Worm (Caenorhabditis elegans) whole organism, young adult: ENCODE measurements around the gene C06E4.2.

Experiments
- B0261.1 ChIP-seq: sonication (generic microtip); optimal IDR thresholded peaks from 2 replicates; lab custom pipeline; 2016; ENCODE audit warnings: mild to moderate bottlenecking, missing genetic modification characterization, moderate library complexity, missing compliant biosample characterization
- F22D6.2 ChIP-seq: sonication (generic microtip); optimal IDR thresholded peaks from 2 replicates; lab custom pipeline; 2016; ENCODE audit warnings: mild to moderate bottlenecking, missing genetic modification characterization, missing compliant biosample characterization
- F23B12.7 ChIP-seq: sonication (generic microtip); optimal IDR thresholded peaks from 2 replicates; lab custom pipeline; 2017; ENCODE audit warnings: missing genetic modification characterization, mild to moderate bottlenecking, missing compliant biosample characterization, antibody characterized with exemption, moderate library complexity; ENCODE audit not compliant: insufficient read depth
- F55B11.4 ChIP-seq: sonication (generic microtip); optimal IDR thresholded peaks from 2 replicates; lab custom pipeline; 2016; ENCODE audit warnings: missing compliant biosample characterization, missing genetic modification characterization, borderline replicate concordance; ENCODE audit not compliant: insufficient read depth
- Y56A3A.18 ChIP-seq: fragments of 200-800 bp; sonication (Bioruptor generic); IDR thresholded peaks from 2 replicates; pipeline ENCODE4 v1.3.6; 2022; ENCODE audit warnings: missing genetic modification reagents, missing genetic modification characterization, missing compliant biosample characterization
- Y79H2A.3 ChIP-seq: fragments of 200-800 bp; sonication (Bioruptor generic); conservative IDR thresholded peaks from 2 replicates; pipeline ENCODE4 v1.3.6; 2022; ENCODE audit warnings: missing genetic modification reagents, missing genetic modification characterization, missing compliant biosample characterization
- Y95B8A.8 ChIP-seq: fragments of 200-800 bp; sonication (Bioruptor generic); IDR thresholded peaks from 2 replicates; pipeline ENCODE4 v1.3.6; 2022; ENCODE audit warnings: missing genetic modification reagents, missing genetic modification characterization, missing compliant biosample characterization
- aptf-3 ChIP-seq: fragments of 200-800 bp; sonication (Bioruptor generic); IDR thresholded peaks from 2 replicates; pipeline ENCODE4 v1.3.6; 2022; ENCODE audit warnings: missing genetic modification characterization, missing compliant biosample characterization
- attf-6 ChIP-seq: fragments of 200-800 bp; sonication (Bioruptor generic); IDR thresholded peaks from 2 replicates; pipeline ENCODE4 v1.3.6; 2022; ENCODE audit warnings: missing genetic modification reagents, missing genetic modification characterization, missing compliant biosample characterization
- ceh-100 ChIP-seq: fragments of 200-800 bp; sonication (Bioruptor generic); IDR thresholded peaks from 2 replicates; pipeline ENCODE4 v1.3.6; 2022; ENCODE audit warnings: missing genetic modification reagents, missing genetic modification characterization, missing compliant biosample characterization
- ceh-58 ChIP-seq: fragments of 200-800 bp; sonication (Bioruptor generic); IDR thresholded peaks from 2 replicates; pipeline ENCODE4 v1.3.6; 2022; ENCODE audit warnings: missing genetic modification characterization, missing compliant biosample characterization
- ceh-79 ChIP-seq: sonication (generic microtip); optimal IDR thresholded peaks from 2 replicates; lab custom pipeline; 2017; ENCODE audit warnings: mild to moderate bottlenecking, missing genetic modification characterization, missing compliant biosample characterization
- ceh-91 ChIP-seq: fragments of 200-800 bp; sonication (Bioruptor generic); IDR thresholded peaks from 2 replicates; pipeline ENCODE4 v1.3.6; 2022; ENCODE audit warnings: missing genetic modification reagents, missing genetic modification characterization, missing compliant biosample characterization
- die-1 ChIP-seq: sonication (generic microtip); optimal IDR thresholded peaks from 2 replicates; lab custom pipeline; 2016; ENCODE audit warnings: missing genotype, mild to moderate bottlenecking, missing genetic modification characterization, missing compliant biosample characterization
- egrh-3 ChIP-seq: fragments of 200-800 bp; sonication (Bioruptor generic); IDR thresholded peaks from 2 replicates; pipeline ENCODE4 v1.3.6; 2022; ENCODE audit warnings: missing genetic modification reagents, missing genetic modification characterization, missing compliant biosample characterization
- him-1 ChIP-seq: sonication (generic microtip); optimal IDR thresholded peaks from 2 replicates; lab custom pipeline; 2016; ENCODE audit warnings: missing genotype, missing genetic modification reagents, missing genetic modification characterization, missing compliant biosample characterization
- hlh-12 ChIP-seq: sonication (generic microtip); optimal IDR thresholded peaks from 2 replicates; lab custom pipeline; 2016; ENCODE audit warnings: missing genetic modification characterization, missing compliant biosample characterization
- hmg-1.2 ChIP-seq: fragments of 200-800 bp; sonication (Bioruptor generic); IDR thresholded peaks from 2 replicates; pipeline ENCODE4 v1.3.6; 2022; ENCODE audit warnings: missing genetic modification reagents, missing genetic modification characterization, missing compliant biosample characterization
- hrde-1 ChIP-seq: sonication (generic microtip); optimal IDR thresholded peaks from 2 replicates; lab custom pipeline; 2016; ENCODE audit warnings: missing genetic modification characterization, mild to moderate bottlenecking, missing compliant biosample characterization, moderate library complexity, missing genotype, missing genetic modification reagents, borderline replicate concordance
- let-526 ChIP-seq: fragments of 200-800 bp; sonication (Bioruptor generic); IDR thresholded peaks from 2 replicates; pipeline ENCODE4 v1.3.6; 2022; ENCODE audit warnings: missing genetic modification reagents, missing genetic modification characterization, missing compliant biosample characterization
- lin-40 ChIP-seq: sonication (generic microtip); optimal IDR thresholded peaks from 2 replicates; lab custom pipeline; 2016; ENCODE audit warnings: missing genetic modification characterization, mild to moderate bottlenecking, missing compliant biosample characterization, missing genotype, missing genetic modification reagents
- lir-1 ChIP-seq: fragments of 200-800 bp; sonication (Bioruptor generic); conservative IDR thresholded peaks from 2 replicates; pipeline ENCODE4 v1.3.6; 2022; ENCODE audit warnings: missing genetic modification reagents, missing genetic modification characterization, missing compliant biosample characterization
- lsy-27 ChIP-seq: sonication (generic microtip); optimal IDR thresholded peaks from 2 replicates; lab custom pipeline; 2017; ENCODE audit warnings: missing genetic modification characterization, mild to moderate bottlenecking, missing compliant biosample characterization, antibody characterized with exemption, missing genotype, borderline replicate concordance; ENCODE audit not compliant: insufficient read depth
- madf-8 ChIP-seq: fragments of 200-800 bp; sonication (Bioruptor generic); conservative IDR thresholded peaks from 2 replicates; pipeline ENCODE4 v1.3.6; 2022; ENCODE audit warnings: missing genetic modification reagents, missing genetic modification characterization, missing compliant biosample characterization
- mcd-1 ChIP-seq: fragments of 200-800 bp; sonication (Bioruptor generic); IDR thresholded peaks from 2 replicates; pipeline ENCODE4 v1.3.6; 2022; ENCODE audit warnings: missing genetic modification reagents, missing genetic modification characterization, missing compliant biosample characterization
- nhr-120 ChIP-seq: fragments of 200-800 bp; sonication (Bioruptor generic); IDR thresholded peaks from 2 replicates; pipeline ENCODE4 v1.3.6; 2022; ENCODE audit warnings: missing genetic modification characterization, missing compliant biosample characterization
- nhr-179 ChIP-seq: sonication (generic microtip); optimal IDR thresholded peaks from 2 replicates; lab custom pipeline; 2016; ENCODE audit warnings: mild to moderate bottlenecking, missing genetic modification characterization, missing compliant biosample characterization
- nhr-27 ChIP-seq: fragments of 200-800 bp; sonication (Bioruptor generic); optimal IDR thresholded peaks from 2 replicates; lab custom pipeline; 2018; ENCODE audit warnings: mild to moderate bottlenecking, missing genetic modification characterization, moderate library complexity, missing compliant biosample characterization
- nhr-80 ChIP-seq: sonication (generic microtip); optimal IDR thresholded peaks from 2 replicates; lab custom pipeline; 2016; ENCODE audit warnings: missing genetic modification characterization, missing compliant biosample characterization
- rcor-1 ChIP-seq: fragments of 200-800 bp; sonication (Bioruptor generic); IDR thresholded peaks from 2 replicates; pipeline ENCODE4 v1.3.6; 2022; ENCODE audit warnings: missing genetic modification reagents, missing genetic modification characterization, missing compliant biosample characterization
- rpc-1 ChIP-seq, 2 experiments: fragments of 150-350 bp in 1 of 2; sonication (generic microtip) in 1 of 2; optimal IDR thresholded peaks; 2 replicates each; lab custom pipeline; 2014 to 2018; ENCODE audit warnings: missing biosample characterization in 1 of 2, missing genetic modification characterization in 1 of 2, missing genetic modification reagents in 1 of 2, missing genotype in 1 of 2
- snpc-1.1 ChIP-seq: sonication (generic microtip); optimal IDR thresholded peaks from 2 replicates; lab custom pipeline; 2017; ENCODE audit warnings: missing genetic modification characterization, mild to moderate bottlenecking, missing compliant biosample characterization, antibody characterized with exemption, moderate library complexity, missing genotype, missing genetic modification reagents; ENCODE audit not compliant: insufficient read depth
- snpc-1.3 ChIP-seq: sonication (generic microtip); optimal IDR thresholded peaks from 2 replicates; lab custom pipeline; 2017; ENCODE audit warnings: missing genetic modification characterization, mild to moderate bottlenecking, missing compliant biosample characterization, antibody characterized with exemption, moderate library complexity, missing genotype, missing genetic modification reagents; ENCODE audit not compliant: insufficient read depth
- sptf-2 ChIP-seq: fragments of 200-800 bp; sonication (Bioruptor generic); optimal IDR thresholded peaks from 2 replicates; lab custom pipeline; 2018; ENCODE audit warnings: mild to moderate bottlenecking, missing genetic modification characterization, missing compliant biosample characterization
- tbp1 ChIP-seq: fragments of 200-800 bp; sonication (Bioruptor generic); optimal IDR thresholded peaks from 2 replicates; lab custom pipeline; 2018; ENCODE audit warnings: mild to moderate bottlenecking, missing genetic modification characterization, missing compliant biosample characterization
- tbx-9 ChIP-seq: sonication (generic microtip); optimal IDR thresholded peaks from 2 replicates; lab custom pipeline; 2016; ENCODE audit warnings: borderline replicate concordance, missing genetic modification characterization, inconsistent platforms, missing compliant biosample characterization
- unc-130 ChIP-seq: sonication (generic microtip); optimal IDR thresholded peaks from 2 replicates; lab custom pipeline; 2016; ENCODE audit warnings: missing genetic modification reagents, missing genetic modification characterization, missing compliant biosample characterization
- ztf-18 ChIP-seq: sonication (generic microtip); optimal IDR thresholded peaks from 2 replicates; lab custom pipeline; 2016; ENCODE audit warnings: missing genotype, mild to moderate bottlenecking, missing genetic modification characterization, missing compliant biosample characterization
- ztf-25 ChIP-seq: fragments of 200-800 bp; sonication (Bioruptor generic); IDR thresholded peaks from 2 replicates; pipeline ENCODE4 v1.3.6; 2022; ENCODE audit warnings: missing genetic modification reagents, missing genetic modification characterization, missing compliant biosample characterization
- ztf-26 ChIP-seq: sonication (generic microtip); optimal IDR thresholded peaks from 2 replicates; lab custom pipeline; 2017; ENCODE audit warnings: missing genetic modification characterization, missing compliant biosample characterization
- ztf-6 ChIP-seq: fragments of 200-800 bp; sonication (Bioruptor generic); IDR thresholded peaks from 2 replicates; pipeline ENCODE4 v1.3.6; 2022; ENCODE audit warnings: missing genetic modification reagents, missing genetic modification characterization, missing compliant biosample characterization

The C06E4.2 gene

ce11 chrIV:7258253-7258652 lies 18.5 kb upstream of the C06E4.2 start, which contains the start of gene C06E4.6:
C06E4.6 (minus strand) TSS chrIV:7258303.
- no peak for TF ChIP-seq unc-130 (GFP tag; lab: Kevin White, UChicago)
- no peak for TF ChIP-seq ceh-100 (GFP tag; lab: Robert Waterston, UW)
- TF ChIP-seq hmg-1.2 (GFP tag; lab: Robert Waterston, UW) = peak; percentile 95
- TF ChIP-seq tbp1 (GFP tag; lab: Kevin White, UChicago) = no peak
- TF ChIP-seq aptf-3 (GFP tag; lab: Robert Waterston, UW) = no peak
- no peak for TF ChIP-seq F22D6.2 (tag; lab: Kevin White, UChicago)
- TF ChIP-seq sptf-2 (GFP tag; lab: Kevin White, UChicago) = no peak
- TF ChIP-seq hrde-1 = no peak
- no peak for TF ChIP-seq attf-6 (GFP tag; lab: Robert Waterston, UW)
- no peak for TF ChIP-seq nhr-120 (GFP tag; lab: Robert Waterston, UW)
- TF ChIP-seq ztf-6 (GFP tag; lab: Robert Waterston, UW) = no peak
- no peak for TF ChIP-seq Y79H2A.3 (GFP tag; lab: Robert Waterston, UW)
- no peak for TF ChIP-seq F55B11.4 (tag; lab: Kevin White, UChicago)
- no peak for TF ChIP-seq die-1 (tag; lab: Kevin White, UChicago)
- no peak for TF ChIP-seq B0261.1 (tag; lab: Kevin White, UChicago)
- TF ChIP-seq nhr-80 (tag; lab: Kevin White, UChicago) = peak; percentile 53
- no peak for TF ChIP-seq mcd-1
- TF ChIP-seq snpc-1.1 = no peak

DNA sequence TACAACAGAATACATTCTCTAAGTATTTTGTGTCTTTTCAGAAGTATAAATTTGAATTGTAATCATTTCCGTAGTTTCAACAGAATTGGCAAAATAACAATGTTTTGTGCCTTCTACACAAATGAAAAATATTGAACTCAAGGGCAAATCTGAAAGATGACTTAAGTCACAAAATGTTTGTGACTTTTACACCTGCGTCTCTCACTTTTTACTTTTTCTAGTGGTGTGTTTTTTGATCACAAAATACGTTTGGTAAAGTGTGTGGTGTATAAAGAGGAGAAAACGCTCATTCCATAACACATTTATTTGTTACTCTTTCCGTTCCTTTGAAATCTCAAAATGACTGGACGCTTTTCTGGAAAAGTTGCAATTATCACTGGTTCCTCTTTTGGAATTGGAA lies 16.2 kb upstream of the C06E4.2 start, which contains the start of gene C06E4.3:
Gene C06E4.3 (plus strand): TSS at position 289 of the 400 bp plus-strand sequence.
- TF ChIP-seq rcor-1 (GFP tag; lab: Robert Waterston, UW) = no peak
- TF ChIP-seq, all 124 proteins: peak for 0

- TF ChIP-seq hlh-12 (tag; lab: Kevin White, UChicago) (no peak), ztf-26 (tag; lab: Kevin White, UChicago) (no peak), ztf-18 (tag; lab: Kevin White, UChicago) (no peak), sptf-2 (GFP tag; lab: Kevin White, UChicago) (no peak), nhr-27 (tag; lab: Kevin White, UChicago) (no peak), lir-1 (GFP tag; lab: Robert Waterston, UW) (no peak), egrh-3 (no peak), lin-40 (tag; lab: Kevin White, UChicago) (no peak), let-526 (GFP tag; lab: Robert Waterston, UW) (no peak)
- TF ChIP-seq, all 124 proteins: peak for 0
These were observed 13.6 kb upstream of the C06E4.2 start, which contains the start of gene glb-2 for ce11 chrIV:7263137-7263536. glb-2 (minus strand) TSS chrIV:7263237.

DNA sequence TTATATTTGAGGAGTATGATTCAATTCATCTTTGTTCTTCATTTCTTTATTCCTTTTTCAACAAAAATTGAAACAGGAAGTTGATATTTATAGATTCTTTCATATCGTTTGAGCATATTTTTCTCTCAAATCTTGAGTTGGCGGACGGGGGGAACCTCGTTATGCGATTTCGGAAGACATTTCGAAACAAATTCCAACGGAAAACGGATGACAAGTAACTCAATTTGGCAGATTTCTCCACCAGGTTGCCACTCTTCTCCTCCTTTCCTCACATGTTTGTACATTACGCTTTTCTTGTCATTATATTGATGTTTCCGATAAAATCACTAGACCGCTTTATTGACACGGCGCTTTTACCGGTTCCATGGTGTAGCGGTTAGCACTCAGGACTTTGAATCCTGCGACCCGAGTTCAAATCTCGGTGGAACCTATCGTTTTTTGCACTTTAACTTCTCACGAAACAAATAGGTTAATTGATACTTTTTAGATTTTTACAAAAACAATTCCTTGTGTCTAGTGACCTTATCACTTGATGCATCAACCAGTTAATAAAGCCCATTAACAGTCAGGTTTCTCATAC lies 1.7 kb upstream of the C06E4.2 start:
- TF ChIP-seq him-1 (tag; lab: Kevin White, UChicago) = peak; percentile 54
- no peak for TF ChIP-seq ceh-79 (tag; lab: Kevin White, UChicago)
- TF ChIP-seq rpc-1 (optimal IDR thresholded peaks at IDR 0.05; lab: Kevin White, UChicago) = peak; percentile 67
- TF ChIP-seq rpc-1 (tag; optimal IDR thresholded peaks at IDR 0.05; lab: Kevin White, UChicago) = peak; percentile 84
- peak; percentile 39 for TF ChIP-seq F23B12.7
- peak; percentile 8 for TF ChIP-seq lsy-27 (tag; lab: Kevin White, UChicago)
- no peak for TF ChIP-seq hlh-12 (tag; lab: Kevin White, UChicago)
- peak; percentile 29 for TF ChIP-seq snpc-1.3
- 0 out of 2 replicates have a peak, but pooled peaks have one; percentile 9 for TF ChIP-seq ztf-25
- peak; percentile 91 for TF ChIP-seq tbp1 (GFP tag; lab: Kevin White, UChicago)
- no peak for TF ChIP-seq ceh-58
- no peak for TF ChIP-seq nhr-179 (tag; lab: Kevin White, UChicago)
- TF ChIP-seq ceh-91 (GFP tag; lab: Robert Waterston, UW) = no peak
- TF ChIP-seq tbx-9 = no peak
- TF ChIP-seq Y56A3A.18 = no peak
- no peak for TF ChIP-seq Y95B8A.8 (GFP tag; lab: Robert Waterston, UW)
- TF ChIP-seq madf-8 (GFP tag; lab: Robert Waterston, UW) = no peak
